Worm (Caenorhabditis elegans): ENCODE results near the gene hmg-12.

- TF ChIP-seq ceh-28 (tag; optimal IDR thresholded peaks at IDR 0.05) (no peak), F26F4.8 (GFP tag; conservative IDR thresholded peaks at IDR 0.05) (no peak), pha-4 (GFP tag; IDR thresholded peaks at IDR 0.05) (no peak), pha-4 (tag; optimal IDR thresholded peaks at IDR 0.05) (no peak), unc-130 (GFP tag; optimal IDR thresholded peaks at IDR 0.05) (no peak), nhr-76 (tag; optimal IDR thresholded peaks at IDR 0.05) (no peak)
Observed at ce11 chrII:11887724-11888123, 28.6 kb upstream of the hmg-12 start.

Data from whole organism, L4 larva.